Worm (Caenorhabditis elegans): Measurements from ENCODE around the gene kin-29.

Gene kin-29

DNA sequence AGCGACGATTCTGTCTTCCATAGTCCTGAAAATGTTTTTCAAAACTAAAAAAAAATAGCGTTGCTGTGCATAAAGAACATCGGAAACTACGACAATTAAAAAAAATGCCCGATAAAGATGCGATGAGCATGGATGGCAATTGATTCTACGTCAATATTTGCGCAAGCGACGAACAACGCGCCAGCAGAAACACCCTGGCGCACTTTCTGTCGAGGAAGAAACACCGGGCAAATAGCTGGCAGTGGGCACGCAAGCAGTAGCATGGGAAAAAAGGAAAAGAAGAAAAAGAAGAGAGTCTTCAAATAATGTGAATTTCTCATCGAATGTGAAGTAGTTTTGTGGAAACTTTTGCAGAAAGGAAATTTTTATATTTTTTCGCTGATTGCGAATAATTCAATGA is 42.6 kb downstream of the kin-29 start, which contains the start of gene C14A11.9 (continued):
- TF ChIP-seq cey-2 (tag; optimal IDR thresholded peaks at IDR 0.05; ENCODE audit: borderline replicate concordance, insufficient read depth) (no peak), ceh-28 (tag; optimal IDR thresholded peaks at IDR 0.05) (no peak), zfp-3 (GFP tag; conservative IDR thresholded peaks at IDR 0.05) (0 out of 2 replicates have a peak, but pooled peaks have one; percentile 34), lim-7 (GFP tag; IDR thresholded peaks at IDR 0.05) (no peak), ZK337.2 (GFP tag; IDR thresholded peaks at IDR 0.05) (0 out of 2 replicates have a peak, but pooled peaks have one; percentile 57), saeg-2 (GFP tag; IDR thresholded peaks at IDR 0.05) (0 out of 2 replicates have a peak, but pooled peaks have one; percentile 64), dpl-1 (GFP tag; optimal IDR thresholded peaks at IDR 0.05) (peak; percentile 81), nhr-111 (GFP tag; optimal IDR thresholded peaks at IDR 0.05) (no peak), mdt-29 (GFP tag; IDR thresholded peaks at IDR 0.05) (no peak), zip-2 (tag; optimal IDR thresholded peaks at IDR 0.05) (peak; percentile 35), madf-9 (GFP tag; conservative IDR thresholded peaks at IDR 0.05) (peak; percentile 51; the same call in 1 of the 2 replicates), tag-97 (GFP tag; IDR thresholded peaks at IDR 0.05) (no peak), nhr-77 (tag; optimal IDR thresholded peaks at IDR 0.05) (peak; percentile 86), Y5F2A.4 (GFP tag; optimal IDR thresholded peaks at IDR 0.05) (no peak), spr-3 (GFP tag; optimal IDR thresholded peaks at IDR 0.05) (peak; percentile 87), ceh-20 (GFP tag; IDR thresholded peaks at IDR 0.05) (peak; percentile 88), unc-130 (GFP tag; optimal IDR thresholded peaks at IDR 0.05) (no peak), ama-1 (optimal IDR thresholded peaks at IDR 0.05) (no peak), daf-16 (GFP tag; optimal IDR thresholded peaks at IDR 0.05) (peak in 1 of 2 experiments; percentile 82), daf-16 (tag; optimal IDR thresholded peaks at IDR 0.05) (peak; percentile 80), jun-1 (tag; optimal IDR thresholded peaks at IDR 0.05) (peak; percentile 79), hlh-30 (tag; optimal IDR thresholded peaks at IDR 0.05; ENCODE audit: insufficient read depth) (peak; percentile 83), tra-1 (GFP tag; IDR thresholded peaks at IDR 0.05) (no peak; the same call in 1 of the 2 replicates), Y105C5A.15 (GFP tag; IDR thresholded peaks at IDR 0.05) (no peak), dmd-8 (GFP tag; IDR thresholded peaks at IDR 0.05) (peak; percentile 71; the same call in 1 of the 2 replicates), lin-13 (GFP tag; optimal IDR thresholded peaks at IDR 0.05) (peak; percentile 88), set-16 (GFP tag; IDR thresholded peaks at IDR 0.05) (no peak; the same call in 1 of the 2 replicates), mxl-3 (GFP tag; optimal IDR thresholded peaks at IDR 0.05) (peak; percentile 76), gei-8 (GFP tag; optimal IDR thresholded peaks at IDR 0.05) (peak; percentile 1), ztf-11 (tag; optimal IDR thresholded peaks at IDR 0.05) (no peak), duxl-1 (tag; optimal IDR thresholded peaks at IDR 0.05; ENCODE audit: poor library complexity) (peak; percentile 84), ceh-32 (tag; optimal IDR thresholded peaks at IDR 0.05; ENCODE audit: poor library complexity) (no peak), aly-2 (tag; optimal IDR thresholded peaks at IDR 0.05) (no peak), dmd-9 (GFP tag; IDR thresholded peaks at IDR 0.05) (peak; percentile 58; the same call in 1 of the 2 replicates), Y75B8A.6 (GFP tag; IDR thresholded peaks at IDR 0.05) (no peak), nhr-237 (tag; optimal IDR thresholded peaks at IDR 0.05) (no peak), T26A8.4 (GFP tag; IDR thresholded peaks at IDR 0.05) (no peak; the same call in none of the 2 replicates), nhr-102 (tag; optimal IDR thresholded peaks at IDR 0.05) (peak; percentile 92), daf-12 (tag; optimal IDR thresholded peaks at IDR 0.05) (no peak), nhr-48 (tag; optimal IDR thresholded peaks at IDR 0.05) (peak; percentile 77), ceh-62 (tag; optimal IDR thresholded peaks at IDR 0.05) (no peak), sdz-12 (GFP tag; optimal IDR thresholded peaks at IDR 0.05) (no peak), lir-3 (tag; optimal IDR thresholded peaks at IDR 0.05) (no peak), rbr-2 (tag; optimal IDR thresholded peaks at IDR 0.05) (peak; percentile 93), nhr-6 (tag; optimal IDR thresholded peaks at IDR 0.05) (peak; percentile 69), snpc-4 (tag; optimal IDR thresholded peaks at IDR 0.05) (no peak), ztf-7 (tag; optimal IDR thresholded peaks at IDR 0.05) (peak; percentile 72), lin-15B (tag; optimal IDR thresholded peaks at IDR 0.05) (no peak), vab-7 (GFP tag; IDR thresholded peaks at IDR 0.05) (no peak; the same call in 1 of the 2 replicates), lin-29 (GFP tag; IDR thresholded peaks at IDR 0.05) (peak; percentile 77; the same call in 1 of the 2 replicates), mes-2 (tag; optimal IDR thresholded peaks at IDR 0.05; ENCODE audit: poor library complexity, severe bottlenecking) (peak; percentile 91)

All from whole organism, L4 larva.